Worm (Caenorhabditis elegans): ENCODE data around the gene Y51B9A.7.

DNA sequence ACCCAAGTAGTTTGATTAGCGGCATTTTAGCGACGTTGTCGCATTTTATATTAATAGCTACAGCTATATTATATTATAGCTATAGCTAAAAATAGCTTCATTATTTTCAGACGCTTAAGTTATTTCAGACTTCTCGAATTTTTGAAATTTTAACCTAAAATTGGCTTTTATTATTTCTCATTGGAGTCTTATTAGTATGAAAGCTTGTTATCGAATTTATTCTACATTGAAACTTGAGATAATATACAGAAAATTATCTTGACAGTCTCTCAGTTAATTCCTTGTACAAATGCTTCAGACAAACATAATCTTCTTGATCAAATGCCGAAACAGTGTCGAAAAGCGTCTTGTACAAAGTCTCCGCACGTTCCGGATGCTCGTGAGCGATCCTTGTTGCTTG, 20.1 kb upstream of the Y51B9A.7 start, which contains the start of gene srh-48:
- TF ChIP-seq F57A8.1 (GFP tag; optimal IDR thresholded peaks at IDR 0.05) = no peak
- TF ChIP-seq ets-4 (GFP tag; optimal IDR thresholded peaks at IDR 0.05) = no peak
- no peak for TF ChIP-seq madf-6 (GFP tag; IDR thresholded peaks at IDR 0.05)
- TF ChIP-seq lag-1 (GFP tag; IDR thresholded peaks at IDR 0.05) = no peak
- no peak for TF ChIP-seq lsy-27 (tag; optimal IDR thresholded peaks at IDR 0.05; ENCODE audit: borderline replicate concordance, insufficient read depth)
- TF ChIP-seq pbrm-1 (GFP tag; IDR thresholded peaks at IDR 0.05) = no peak
- TF ChIP-seq xnd-1 (tag; optimal IDR thresholded peaks at IDR 0.05) = no peak

Measured in whole organism, young adult.